Worm (Caenorhabditis elegans): ENCODE data around the gene ttbk-8.2.

DNA sequence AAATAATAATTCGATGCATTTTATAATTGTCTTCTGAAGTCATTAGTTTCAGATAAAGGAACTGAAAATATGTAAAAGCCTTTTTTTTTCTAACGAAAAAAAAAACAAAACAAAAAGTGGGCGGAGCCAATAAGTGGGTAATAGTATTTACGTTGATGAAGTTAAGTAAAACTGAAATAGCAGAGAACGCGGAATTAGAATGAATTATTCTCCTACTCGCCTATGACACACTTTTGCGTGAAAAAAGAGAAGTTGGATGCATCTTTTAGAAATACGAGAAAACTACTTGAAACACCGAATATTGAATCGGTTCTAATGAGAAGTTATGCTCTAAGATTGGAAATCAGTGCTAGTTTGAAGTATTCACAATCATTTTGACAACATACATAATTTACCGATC, 12.1 kb upstream of the ttbk-8.2 start, which contains the start of gene srsx-16:
- no peak for TF ChIP-seq nhr-28 (tag; optimal IDR thresholded peaks at IDR 0.05)
- TF ChIP-seq ama-1 (optimal IDR thresholded peaks at IDR 0.05): no peak
- no peak for TF ChIP-seq aly-2 (tag; optimal IDR thresholded peaks at IDR 0.05)
- TF ChIP-seq ceh-82 (tag; optimal IDR thresholded peaks at IDR 0.05): no peak
- TF ChIP-seq snpc-4 (tag; optimal IDR thresholded peaks at IDR 0.05): no peak

All from whole organism, L3 larva.